Worm (Caenorhabditis elegans) whole organism, L3 larva: ENCODE measurements around the gene elo-3.

Experiments used
- elt-1 ChIP-seq: fragments of 150-350 bp; optimal IDR thresholded peaks from 2 replicates; lab custom pipeline; 2014; ENCODE audit warnings: missing biosample characterization, missing genetic modification characterization
- fos-1 ChIP-seq: fragments of 150-350 bp; optimal IDR thresholded peaks from 2 replicates; lab custom pipeline; 2014; ENCODE audit warnings: missing biosample characterization, missing genetic modification characterization
- mdl-1 ChIP-seq: fragments of 150-350 bp; optimal IDR thresholded peaks from 2 replicates; lab custom pipeline; 2014; ENCODE audit warnings: missing biosample characterization, missing genetic modification characterization
- pqm-1 ChIP-seq: fragments of 150-350 bp; optimal IDR thresholded peaks from 2 replicates; lab custom pipeline; 2017; ENCODE audit warnings: missing biosample characterization, missing genetic modification characterization, inconsistent platforms
- unc-39 ChIP-seq: sonication (generic microtip); optimal IDR thresholded peaks from 4 replicates; lab custom pipeline; 2017; ENCODE audit warnings: missing biosample characterization, missing genetic modification characterization

DNA sequence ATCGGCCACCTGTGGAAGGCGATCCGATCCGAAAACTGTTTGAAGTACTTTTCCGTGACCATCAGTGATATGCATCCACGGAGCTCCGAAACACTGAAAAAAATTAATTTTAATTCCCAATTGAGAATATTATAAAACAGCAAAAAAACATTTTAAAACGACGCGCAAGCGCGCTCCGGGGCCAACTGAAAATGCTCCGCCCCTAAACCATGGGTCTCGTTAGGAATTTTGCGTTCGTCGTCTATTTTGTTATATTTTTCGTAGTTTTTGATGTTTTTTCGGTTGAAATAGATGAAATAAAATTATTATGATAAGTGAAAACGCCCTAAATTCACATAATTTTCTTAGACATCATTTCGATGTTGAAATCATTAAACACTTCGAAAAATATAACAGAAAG is 3.0 kb downstream of the elo-3 start:
- TF ChIP-seq unc-39, result no peak
- TF ChIP-seq pqm-1 (tag; lab: Kevin White, UChicago), result no peak
- no peak for TF ChIP-seq fos-1 (tag; lab: Kevin White, UChicago)
- TF ChIP-seq mdl-1 (tag; lab: Kevin White, UChicago), result no peak
- no peak for TF ChIP-seq elt-1 (tag; lab: Kevin White, UChicago)
